Worm (Caenorhabditis elegans) whole organism, young adult: ENCODE results near the gene T08D2.4.

ENCODE experiments used
- akir-1 ChIP-seq: fragments of 200-800 bp; sonication (Bioruptor generic); optimal IDR thresholded peaks from 2 replicates; lab custom pipeline; 2018; ENCODE audit warnings: mild to moderate bottlenecking, missing genetic modification characterization, moderate library complexity, missing compliant biosample characterization
- ceh-40 ChIP-seq: fragments of 200-800 bp; sonication (Bioruptor generic); IDR thresholded peaks from 2 replicates; pipeline ENCODE4 v1.3.6; 2022; ENCODE audit warnings: missing genetic modification characterization, missing compliant biosample characterization
- ekl-4 ChIP-seq: fragments of 200-800 bp; sonication (Bioruptor generic); IDR thresholded peaks from 2 replicates; pipeline ENCODE4 v1.3.6; 2022; ENCODE audit warnings: missing genetic modification reagents, missing genetic modification characterization, missing compliant biosample characterization
- let-607 ChIP-seq, 2 experiments: fragments of 200-800 bp in 1 of 2; sonication (Bioruptor generic) in 1 of 2; sonication (generic microtip) in 1 of 2; optimal IDR thresholded peaks; 2 replicates each; lab custom pipeline; 2016 to 2018; ENCODE audit warnings: mild to moderate bottlenecking in 2 of 2, missing compliant biosample characterization in 2 of 2, missing genetic modification characterization in 2 of 2, moderate library complexity in 2 of 2, missing genotype in 1 of 2
- lin-35 ChIP-seq, 3 experiments: fragments of 150-350 bp in 2 of 3; sonication (generic microtip) in 1 of 3; optimal IDR thresholded peaks; 2 replicates each; lab custom pipeline; 2014 to 2018; ENCODE audit warnings: missing biosample characterization in 3 of 3, missing genetic modification characterization in 3 of 3, missing genetic modification reagents in 3 of 3
- nfyb-1 ChIP-seq: fragments of 200-800 bp; sonication (Bioruptor generic); IDR thresholded peaks from 2 replicates; pipeline ENCODE4 v1.3.6; 2022; ENCODE audit warnings: missing genetic modification reagents, missing genetic modification characterization, missing compliant biosample characterization
- nhr-80 ChIP-seq: sonication (generic microtip); optimal IDR thresholded peaks from 2 replicates; lab custom pipeline; 2016; ENCODE audit warnings: missing genetic modification characterization, missing compliant biosample characterization
- ztf-26 ChIP-seq: sonication (generic microtip); optimal IDR thresholded peaks from 2 replicates; lab custom pipeline; 2017; ENCODE audit warnings: missing genetic modification characterization, missing compliant biosample characterization
- ztf-3 ChIP-seq: fragments of 200-800 bp; sonication (Bioruptor generic); optimal IDR thresholded peaks from 2 replicates; lab custom pipeline; 2018; ENCODE audit warnings: mild to moderate bottlenecking, missing genetic modification characterization, missing compliant biosample characterization

DNA sequence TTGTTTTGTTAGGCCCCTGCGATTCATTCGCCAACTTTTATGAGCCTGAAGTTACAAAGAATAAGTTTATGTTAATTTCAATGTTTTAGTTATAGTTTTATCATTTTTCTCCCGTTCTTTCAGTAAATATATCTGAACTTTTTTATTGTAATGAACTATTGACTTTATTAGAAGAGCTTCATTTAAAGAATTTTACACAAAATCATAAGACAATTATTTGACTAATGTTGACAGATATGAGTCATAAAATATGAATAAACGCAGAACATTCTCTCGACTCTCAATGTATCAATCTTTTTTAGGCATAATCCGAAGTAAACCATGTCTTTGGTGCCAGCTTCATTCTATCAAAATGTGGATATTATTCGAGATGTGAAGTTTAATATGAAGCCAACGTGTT is at the start of gene T08D2.4, which contains the start of gene T08D2.5:
- TF ChIP-seq nhr-80 (tag; lab: Kevin White, UChicago) (no peak), nfyb-1 (GFP tag; lab: Robert Waterston, UW) (no peak), lin-35 (GFP tag; optimal IDR thresholded peaks at IDR 0.05; lab: Kevin White, UChicago) (no peak), ceh-40 (GFP tag; lab: Robert Waterston, UW) (no peak), ztf-3 (GFP tag; lab: Kevin White, UChicago) (no peak), akir-1 (no peak), ztf-26 (tag; lab: Kevin White, UChicago) (no peak), ekl-4 (GFP tag; lab: Robert Waterston, UW) (no peak), let-607 (tag; optimal IDR thresholded peaks at IDR 0.05; lab: Kevin White, UChicago) (no peak)
